Worm (Caenorhabditis elegans) whole organism, young adult: ENCODE data around the gene dyci-1.

Source experiments
- B0261.1 ChIP-seq: sonication (generic microtip); optimal IDR thresholded peaks from 2 replicates; lab custom pipeline; 2016; ENCODE audit warnings: mild to moderate bottlenecking, missing genetic modification characterization, moderate library complexity, missing compliant biosample characterization
- B0336.3 ChIP-seq: fragments of 200-800 bp; sonication (Bioruptor generic); IDR thresholded peaks from 2 replicates; pipeline ENCODE4 v1.3.6; 2022; ENCODE audit warnings: missing genetic modification characterization, missing compliant biosample characterization
- D2030.7 ChIP-seq: fragments of 200-800 bp; sonication (Bioruptor generic); IDR thresholded peaks from 2 replicates; pipeline ENCODE4 v1.3.6; 2022; ENCODE audit warnings: missing genetic modification reagents, missing genetic modification characterization, missing compliant biosample characterization
- F23B12.7 ChIP-seq: sonication (generic microtip); optimal IDR thresholded peaks from 2 replicates; lab custom pipeline; 2017; ENCODE audit warnings: missing genetic modification characterization, mild to moderate bottlenecking, missing compliant biosample characterization, antibody characterized with exemption, moderate library complexity; ENCODE audit not compliant: insufficient read depth
- F49E8.2 ChIP-seq: sonication (generic microtip); optimal IDR thresholded peaks from 3 replicates; lab custom pipeline; 2017; ENCODE audit warnings: missing genetic modification characterization, mild to moderate bottlenecking, missing compliant biosample characterization, antibody characterized with exemption, moderate library complexity; ENCODE audit not compliant: insufficient read depth
- F55B11.4 ChIP-seq: sonication (generic microtip); optimal IDR thresholded peaks from 2 replicates; lab custom pipeline; 2016; ENCODE audit warnings: missing compliant biosample characterization, missing genetic modification characterization, borderline replicate concordance; ENCODE audit not compliant: insufficient read depth
- F57A8.1 ChIP-seq: fragments of 200-800 bp; sonication (Bioruptor generic); optimal IDR thresholded peaks from 2 replicates; lab custom pipeline; 2018; ENCODE audit warnings: mild to moderate bottlenecking, missing genetic modification characterization, moderate library complexity, missing compliant biosample characterization
- K11D2.4 ChIP-seq: fragments of 200-800 bp; sonication (Bioruptor generic); IDR thresholded peaks from 2 replicates; pipeline ENCODE4 v1.3.6; 2022; ENCODE audit warnings: missing genetic modification reagents, missing genetic modification characterization, missing compliant biosample characterization
- K12H6.12 ChIP-seq: fragments of 200-800 bp; sonication (Bioruptor generic); optimal IDR thresholded peaks from 2 replicates; lab custom pipeline; 2018; ENCODE audit warnings: mild to moderate bottlenecking, missing genetic modification characterization, missing compliant biosample characterization
- Y53G8AR.9 ChIP-seq: fragments of 200-800 bp; sonication (Bioruptor generic); conservative IDR thresholded peaks from 2 replicates; pipeline ENCODE4 v1.3.6; 2022; ENCODE audit warnings: missing genetic modification reagents, missing genetic modification characterization, missing compliant biosample characterization
- Y67H2A.10 ChIP-seq: fragments of 200-800 bp; sonication (Bioruptor generic); conservative IDR thresholded peaks from 2 replicates; pipeline ENCODE4 v1.3.6; 2022; ENCODE audit warnings: missing genetic modification reagents, missing genetic modification characterization, missing compliant biosample characterization
- ZK185.1 ChIP-seq: sonication (generic microtip); optimal IDR thresholded peaks from 2 replicates; lab custom pipeline; 2016; ENCODE audit warnings: mild to moderate bottlenecking, missing genetic modification characterization, missing compliant biosample characterization; ENCODE audit not compliant: poor library complexity, severe bottlenecking
- ama-1 ChIP-seq, 3 experiments: fragments of 150-350 bp in 1 of 3; sonication (generic microtip) in 2 of 3; optimal IDR thresholded peaks; 2 replicates each; lab custom pipeline; 2014 to 2018; ENCODE audit warnings: missing biosample characterization in 2 of 3, missing genetic modification characterization in 2 of 3, missing genetic modification reagents in 2 of 3
- aptf-2 ChIP-seq: fragments of 200-800 bp; sonication (Bioruptor generic); conservative IDR thresholded peaks from 2 replicates; pipeline ENCODE4 v1.3.6; 2022; ENCODE audit warnings: missing genetic modification reagents, missing genetic modification characterization, missing compliant biosample characterization
- bed-1 ChIP-seq: fragments of 200-800 bp; sonication (Bioruptor generic); IDR thresholded peaks from 2 replicates; pipeline ENCODE4 v1.3.6; 2022; ENCODE audit warnings: missing genetic modification reagents, missing genetic modification characterization, missing compliant biosample characterization
- bed-2 ChIP-seq: fragments of 200-800 bp; sonication (Bioruptor generic); IDR thresholded peaks from 2 replicates; pipeline ENCODE4 v1.3.6; 2022; ENCODE audit warnings: missing genetic modification reagents, missing genetic modification characterization, missing compliant biosample characterization
- cebp-1 ChIP-seq, 2 experiments: fragments of 200-800 bp in 1 of 2; sonication (Bioruptor generic) in 1 of 2; sonication (generic microtip) in 1 of 2; IDR thresholded peaks in 1 of 2; optimal IDR thresholded peaks in 1 of 2; 2 replicates each; pipeline versions ENCODE4 v1.3.6 to Lab custom; 2017 to 2022; ENCODE audit warnings: missing compliant biosample characterization in 2 of 2, missing genetic modification characterization in 2 of 2, mild to moderate bottlenecking in 1 of 2, missing genetic modification reagents in 1 of 2, moderate library complexity in 1 of 2
- ceh-27 ChIP-seq: fragments of 200-800 bp; sonication (Bioruptor generic); optimal IDR thresholded peaks from 2 replicates; lab custom pipeline; 2018; ENCODE audit warnings: mild to moderate bottlenecking, missing genetic modification characterization, moderate library complexity, missing compliant biosample characterization
- chd-7 ChIP-seq: sonication (generic microtip); optimal IDR thresholded peaks from 2 replicates; lab custom pipeline; 2016; ENCODE audit warnings: mild to moderate bottlenecking, missing genetic modification characterization, moderate library complexity, missing compliant biosample characterization
- dpl-1 ChIP-seq: fragments of 150-350 bp; optimal IDR thresholded peaks from 2 replicates; lab custom pipeline; 2014; ENCODE audit warnings: missing biosample characterization, missing genetic modification reagents, missing genetic modification characterization
- efl-1 ChIP-seq: fragments of 150-350 bp; optimal IDR thresholded peaks from 2 replicates; lab custom pipeline; 2014; ENCODE audit warnings: missing biosample characterization, missing genetic modification reagents, missing genetic modification characterization
- ets-4 ChIP-seq: fragments of 200-800 bp; sonication (Bioruptor generic); optimal IDR thresholded peaks from 2 replicates; lab custom pipeline; 2018; ENCODE audit warnings: mild to moderate bottlenecking, missing genetic modification characterization, missing compliant biosample characterization
- gei-17 ChIP-seq: fragments of 200-800 bp; sonication (Bioruptor generic); optimal IDR thresholded peaks from 2 replicates; lab custom pipeline; 2018; ENCODE audit warnings: mild to moderate bottlenecking, missing genetic modification characterization, missing compliant biosample characterization
- hlh-12 ChIP-seq: sonication (generic microtip); optimal IDR thresholded peaks from 2 replicates; lab custom pipeline; 2016; ENCODE audit warnings: missing genetic modification characterization, missing compliant biosample characterization
- hmg-1.2 ChIP-seq: fragments of 200-800 bp; sonication (Bioruptor generic); IDR thresholded peaks from 2 replicates; pipeline ENCODE4 v1.3.6; 2022; ENCODE audit warnings: missing genetic modification reagents, missing genetic modification characterization, missing compliant biosample characterization
- hsf-1 ChIP-seq: fragments of 200-800 bp; sonication (Bioruptor generic); IDR thresholded peaks from 2 replicates; pipeline ENCODE4 v1.3.6; 2022; ENCODE audit warnings: missing genetic modification reagents, missing genetic modification characterization, missing compliant biosample characterization
- let-607 ChIP-seq, 2 experiments: fragments of 200-800 bp in 1 of 2; sonication (Bioruptor generic) in 1 of 2; sonication (generic microtip) in 1 of 2; optimal IDR thresholded peaks; 2 replicates each; lab custom pipeline; 2016 to 2018; ENCODE audit warnings: mild to moderate bottlenecking in 2 of 2, missing compliant biosample characterization in 2 of 2, missing genetic modification characterization in 2 of 2, moderate library complexity in 2 of 2, missing genotype in 1 of 2
- lin-54 ChIP-seq: fragments of 200-800 bp; sonication (Bioruptor generic); optimal IDR thresholded peaks from 2 replicates; lab custom pipeline; 2018; ENCODE audit warnings: mild to moderate bottlenecking, missing genetic modification characterization, missing compliant biosample characterization
- lsl-1 ChIP-seq: fragments of 200-800 bp; sonication (Bioruptor generic); optimal IDR thresholded peaks from 2 replicates; lab custom pipeline; 2018; ENCODE audit warnings: mild to moderate bottlenecking, missing genetic modification characterization, moderate library complexity, missing compliant biosample characterization
- madf-10 ChIP-seq: sonication (generic microtip); optimal IDR thresholded peaks from 2 replicates; lab custom pipeline; 2016; ENCODE audit warnings: mild to moderate bottlenecking, missing genetic modification characterization, missing compliant biosample characterization
- madf-8 ChIP-seq: fragments of 200-800 bp; sonication (Bioruptor generic); conservative IDR thresholded peaks from 2 replicates; pipeline ENCODE4 v1.3.6; 2022; ENCODE audit warnings: missing genetic modification reagents, missing genetic modification characterization, missing compliant biosample characterization
- mcd-1 ChIP-seq: fragments of 200-800 bp; sonication (Bioruptor generic); IDR thresholded peaks from 2 replicates; pipeline ENCODE4 v1.3.6; 2022; ENCODE audit warnings: missing genetic modification reagents, missing genetic modification characterization, missing compliant biosample characterization
- nfya-1 ChIP-seq: sonication (generic microtip); optimal IDR thresholded peaks from 2 replicates; lab custom pipeline; 2017; ENCODE audit warnings: antibody characterized with exemption, missing compliant biosample characterization, missing genetic modification characterization, borderline replicate concordance; ENCODE audit not compliant: insufficient read depth
- pbrm-1 ChIP-seq: fragments of 200-800 bp; sonication (Bioruptor generic); IDR thresholded peaks from 2 replicates; pipeline ENCODE4 v1.3.6; 2022; ENCODE audit warnings: missing genetic modification reagents, missing genetic modification characterization, missing compliant biosample characterization
- repo-1 ChIP-seq: sonication (generic microtip); optimal IDR thresholded peaks from 2 replicates; lab custom pipeline; 2017; ENCODE audit warnings: mild to moderate bottlenecking, missing genetic modification characterization, missing compliant biosample characterization
- rpc-1 ChIP-seq, 2 experiments: fragments of 150-350 bp in 1 of 2; sonication (generic microtip) in 1 of 2; optimal IDR thresholded peaks; 2 replicates each; lab custom pipeline; 2014 to 2018; ENCODE audit warnings: missing biosample characterization in 1 of 2, missing genetic modification characterization in 1 of 2, missing genetic modification reagents in 1 of 2, missing genotype in 1 of 2
- sea-2 ChIP-seq: fragments of 200-800 bp; sonication (Bioruptor generic); IDR thresholded peaks from 2 replicates; pipeline ENCODE4 v1.3.6; 2022; ENCODE audit warnings: missing genetic modification characterization, missing compliant biosample characterization
- snpc-4 ChIP-seq, 5 experiments: fragments of 150-350 bp in 1 of 5; sonication (generic microtip) in 4 of 5; optimal IDR thresholded peaks; 2 replicates each; lab custom pipeline; 2014 to 2018; ENCODE audit warnings: missing genetic modification characterization in 5 of 5, missing biosample characterization in 3 of 5, antibody characterized with exemption in 2 of 5, mild to moderate bottlenecking in 2 of 5, missing compliant biosample characterization in 2 of 5, missing genotype in 2 of 5, moderate library complexity in 2 of 5, missing genetic modification reagents in 1 of 5
- somi-1 ChIP-seq: fragments of 200-800 bp; sonication (Bioruptor generic); optimal IDR thresholded peaks from 2 replicates; lab custom pipeline; 2018; ENCODE audit warnings: mild to moderate bottlenecking, missing genetic modification characterization, missing compliant biosample characterization
- tbp1 ChIP-seq: fragments of 200-800 bp; sonication (Bioruptor generic); optimal IDR thresholded peaks from 2 replicates; lab custom pipeline; 2018; ENCODE audit warnings: mild to moderate bottlenecking, missing genetic modification characterization, missing compliant biosample characterization
- xnd-1 ChIP-seq: sonication (generic microtip); optimal IDR thresholded peaks from 2 replicates; lab custom pipeline; 2016; ENCODE audit warnings: missing genotype, missing genetic modification reagents, missing genetic modification characterization, missing compliant biosample characterization
- zim-3 ChIP-seq: sonication (generic microtip); optimal IDR thresholded peaks from 2 replicates; lab custom pipeline; 2017; ENCODE audit warnings: mild to moderate bottlenecking, missing genetic modification characterization, moderate library complexity, missing compliant biosample characterization
- ztf-22 ChIP-seq: fragments of 200-800 bp; sonication (Bioruptor generic); optimal IDR thresholded peaks from 2 replicates; lab custom pipeline; 2018; ENCODE audit warnings: mild to moderate bottlenecking, missing genetic modification characterization, moderate library complexity, missing compliant biosample characterization
- ztf-28 ChIP-seq: fragments of 200-800 bp; sonication (Bioruptor generic); IDR thresholded peaks from 2 replicates; pipeline ENCODE4 v1.3.6; 2022; ENCODE audit warnings: missing genetic modification reagents, missing genetic modification characterization, missing compliant biosample characterization

The dyci-1 gene

ce11 chrIV:6785873-6786272 lies 801 bp upstream of the dyci-1 start (continued):
- TF ChIP-seq F57A8.1 (GFP tag; lab: Kevin White, UChicago) (no peak), Y53G8AR.9 (GFP tag; lab: Robert Waterston, UW) (0 out of 2 replicates have a peak, but pooled peaks have one; percentile 40), ztf-22 (GFP tag; lab: Kevin White, UChicago) (no peak), chd-7 (tag; lab: Kevin White, UChicago) (peak; percentile 38), bed-2 (GFP tag; lab: Robert Waterston, UW) (no peak), bed-1 (no peak), let-607 (tag; optimal IDR thresholded peaks at IDR 0.05; lab: Kevin White, UChicago) (peak; percentile 33 to 70), mcd-1 (GFP tag; lab: Robert Waterston, UW) (peak; percentile 64), tbp1 (peak; percentile 39), ama-1 (optimal IDR thresholded peaks at IDR 0.05; lab: Kevin White, UChicago) (no peak), ama-1 (GFP tag; optimal IDR thresholded peaks at IDR 0.05; lab: Kevin White, UChicago) (no peak), Y67H2A.10 (GFP tag; lab: Robert Waterston, UW) (no peak), B0336.3 (peak; percentile 17; the same call in 1 of the 2 replicates), F55B11.4 (no peak), hlh-12 (tag; lab: Kevin White, UChicago) (no peak), madf-10 (tag; lab: Kevin White, UChicago) (peak; percentile 17), cebp-1 (GFP tag; IDR thresholded peaks at IDR 0.05; lab: Robert Waterston, UW) (peak; percentile 98), cebp-1 (tag; optimal IDR thresholded peaks at IDR 0.05; lab: Kevin White, UChicago) (peak; percentile 99), ZK185.1 (tag; lab: Kevin White, UChicago) (peak; percentile 21), nfya-1 (tag; lab: Kevin White, UChicago) (no peak), dpl-1 (GFP tag; lab: Kevin White, UChicago) (no peak), gei-17 (GFP tag; lab: Kevin White, UChicago) (no peak), K12H6.12 (peak; percentile 57), snpc-4 (GFP tag; optimal IDR thresholded peaks at IDR 0.05; lab: Kevin White, UChicago) (no peak), snpc-4 (tag; optimal IDR thresholded peaks at IDR 0.05; lab: Kevin White, UChicago) (peak in 3 of 4 experiments; percentile 27 to 35 (median 30)), somi-1 (GFP tag; lab: Kevin White, UChicago) (no peak), B0261.1 (tag; lab: Kevin White, UChicago) (no peak), ceh-27 (GFP tag; lab: Kevin White, UChicago) (peak; percentile 15), xnd-1 (no peak), repo-1 (tag; lab: Kevin White, UChicago) (peak; percentile 42), ets-4 (no peak), F49E8.2 (tag; lab: Kevin White, UChicago) (no peak), K11D2.4 (peak; percentile 21; the same call in 1 of the 2 replicates)

ce11 chrIV:6777156-6777555 lies 7.9 kb downstream of the dyci-1 start:
- TF ChIP-seq lsl-1: peak; percentile 79
- no peak for TF ChIP-seq cebp-1 (GFP tag; IDR thresholded peaks at IDR 0.05; lab: Robert Waterston, UW)
- TF ChIP-seq cebp-1 (tag; optimal IDR thresholded peaks at IDR 0.05; lab: Kevin White, UChicago): no peak
- TF ChIP-seq ztf-22 (GFP tag; lab: Kevin White, UChicago): no peak
- TF ChIP-seq hmg-1.2 (GFP tag; lab: Robert Waterston, UW): peak; percentile 15; the same call in 1 of the 2 replicates
- no peak for TF ChIP-seq ztf-28 (GFP tag; lab: Robert Waterston, UW)
- TF ChIP-seq hsf-1 (GFP tag; lab: Robert Waterston, UW): no peak
- TF ChIP-seq dpl-1 (GFP tag; lab: Kevin White, UChicago): peak; percentile 34
- TF ChIP-seq aptf-2 (GFP tag; lab: Robert Waterston, UW): no peak
- TF ChIP-seq sea-2: no peak
- no peak for TF ChIP-seq pbrm-1 (GFP tag; lab: Robert Waterston, UW)
- peak; percentile 20; the same call in 1 of the 2 replicates for TF ChIP-seq madf-8 (GFP tag; lab: Robert Waterston, UW)
- TF ChIP-seq Y67H2A.10 (GFP tag; lab: Robert Waterston, UW): no peak
- peak; percentile 46 for TF ChIP-seq lin-54
- peak; percentile 61 for TF ChIP-seq efl-1
- TF ChIP-seq D2030.7: 0 out of 2 replicates have a peak, but pooled peaks have one; percentile 19
- no peak for TF ChIP-seq tbp1
- no peak for TF ChIP-seq rpc-1 (optimal IDR thresholded peaks at IDR 0.05; lab: Kevin White, UChicago)
- no peak for TF ChIP-seq rpc-1 (tag; optimal IDR thresholded peaks at IDR 0.05; lab: Kevin White, UChicago)
- no peak for TF ChIP-seq zim-3
- no peak for TF ChIP-seq snpc-4 (GFP tag; optimal IDR thresholded peaks at IDR 0.05; lab: Kevin White, UChicago)
- TF ChIP-seq snpc-4 (tag; optimal IDR thresholded peaks at IDR 0.05; lab: Kevin White, UChicago): peak in 2 of 4 experiments; percentile 65 to 71
- TF ChIP-seq F23B12.7 (tag; lab: Kevin White, UChicago): no peak
